Worm (Caenorhabditis elegans) whole organism, dauer: ENCODE measurements around the gene sand-1.
"Not testable (repeated sequence)": the region's sequence is repeated elsewhere in the genome, so short reads cannot be mapped to it uniquely, and the experiment has no call there.

Experiments used
- unc-62 ChIP-seq: sonication (generic microtip); optimal IDR thresholded peaks from 2 replicates; lab custom pipeline; 2017; ENCODE audit warnings: missing biosample characterization, missing genetic modification reagents, missing genetic modification characterization

The sand-1 gene

ce11 chrIV:5366567-5366966, at the start of gene sand-1:
Gene sand-1 (plus strand): TSS chrIV:5366867.
- TF ChIP-seq unc-62 (GFP tag; lab: Kevin White, UChicago): no peak

- no peak for TF ChIP-seq unc-62 (GFP tag; lab: Kevin White, UChicago)
These were observed 49.6 kb upstream of the sand-1 start for ce11 chrIV:5317106-5317505.

- no peak for TF ChIP-seq unc-62 (GFP tag; lab: Kevin White, UChicago)
These were observed 47.8 kb upstream of the sand-1 start, which contains the start of gene slc-46A for ce11 chrIV:5318835-5319303. Gene slc-46A (plus strand): TSS chrIV:5319253.

- TF ChIP-seq unc-62 (GFP tag; lab: Kevin White, UChicago): no peak
These were observed 40.5 kb upstream of the sand-1 start, which contains the start of gene Y4C6B.4 for ce11 chrIV:5326144-5326543. Gene Y4C6B.4 (plus strand): TSS chrIV:5326444.

- no peak for TF ChIP-seq unc-62 (GFP tag; lab: Kevin White, UChicago)
These were observed 34.5 kb upstream of the sand-1 start, which contains the start of gene Y4C6B.3 for ce11 chrIV:5332178-5332577. Gene Y4C6B.3 (plus strand): TSS chrIV:5332478.

ce11 chrIV:5333484-5333883, 33.2 kb upstream of the sand-1 start:
- TF ChIP-seq unc-62 (GFP tag; lab: Kevin White, UChicago): no peak

ce11 chrIV:5334518-5334917, 32.1 kb upstream of the sand-1 start:
- TF ChIP-seq unc-62 (GFP tag; lab: Kevin White, UChicago): no peak

ce11 chrIV:5337649-5338048, 29.0 kb upstream of the sand-1 start:
- no peak for TF ChIP-seq unc-62 (GFP tag; lab: Kevin White, UChicago)

- TF ChIP-seq unc-62 (GFP tag; lab: Kevin White, UChicago): no peak
These were observed 27.4 kb upstream of the sand-1 start, which contains the start of gene Y4C6B.2 for ce11 chrIV:5339255-5339654. Gene Y4C6B.2 (plus strand): TSS chrIV:5339574.

ce11 chrIV:5344168-5344567, 22.5 kb upstream of the sand-1 start:
- TF ChIP-seq unc-62 (GFP tag; lab: Kevin White, UChicago): no peak

- TF ChIP-seq unc-62 (GFP tag; lab: Kevin White, UChicago): not testable (repeated sequence)
These were observed 16.0 kb upstream of the sand-1 start, which contains the start of gene gba-4 for ce11 chrIV:5350480-5351193. Gene gba-4 (minus strand): TSS chrIV:5350897.

ce11 chrIV:5353364-5353763, 13.3 kb upstream of the sand-1 start, which contains the start of gene Y4C6B.7:
Gene Y4C6B.7 (minus strand): TSS chrIV:5353464.
- TF ChIP-seq unc-62 (GFP tag; lab: Kevin White, UChicago): no peak

ce11 chrIV:5354124-5354523, 12.5 kb upstream of the sand-1 start, which contains the start of gene Y4C6B.1:
Gene Y4C6B.1 (plus strand): TSS chrIV:5354488.
- no peak for TF ChIP-seq unc-62 (GFP tag; lab: Kevin White, UChicago)

- TF ChIP-seq unc-62 (GFP tag; lab: Kevin White, UChicago): no peak
These were observed 12.1 kb upstream of the sand-1 start for ce11 chrIV:5354564-5354963.

- no peak for TF ChIP-seq unc-62 (GFP tag; lab: Kevin White, UChicago)
These were observed 6.1 kb upstream of the sand-1 start, which contains the start of gene F41H10.5 for ce11 chrIV:5360533-5360932. Gene F41H10.5 (plus strand): TSS chrIV:5360907.

- no peak for TF ChIP-seq unc-62 (GFP tag; lab: Kevin White, UChicago)
These were observed 2.5 kb upstream of the sand-1 start, which contains the start of the genes hda-6 and F41H10.4 for ce11 chrIV:5364135-5364609. Gene hda-6 (minus strand): TSS chrIV:5364306. Gene F41H10.4 (plus strand): TSS chrIV:5364559.
